Worm (Caenorhabditis elegans): ENCODE results near the gene idpa-2.

The idpa-2 gene

ce11 chrII:8747246-8747938 is 45.1 kb downstream of the idpa-2 start (continued):
- peak; percentile 2 for TF ChIP-seq dsc-1 (tag; optimal IDR thresholded peaks at IDR 0.05)
- TF ChIP-seq efl-1 (optimal IDR thresholded peaks at IDR 0.05) = peak in 1 of 2 experiments; percentile 33
- TF ChIP-seq efl-1 (GFP tag; optimal IDR thresholded peaks at IDR 0.05 in 1 of 2) = peak in 1 of 2 experiments; percentile 84
- TF ChIP-seq lin-35 (GFP tag; optimal IDR thresholded peaks at IDR 0.05) = peak in 1 of 2 experiments; percentile 65
- peak; percentile 82 for TF ChIP-seq nhr-90 (tag; optimal IDR thresholded peaks at IDR 0.05; ENCODE audit: poor library complexity)
- peak; percentile 59 for TF ChIP-seq snu-23 (GFP tag; optimal IDR thresholded peaks at IDR 0.05)
- no peak for TF ChIP-seq egl-27 (tag; optimal IDR thresholded peaks at IDR 0.05)
- peak; percentile 60 for TF ChIP-seq lir-3 (tag; optimal IDR thresholded peaks at IDR 0.05; ENCODE audit: poor library complexity)
- TF ChIP-seq unc-30 (tag; optimal IDR thresholded peaks at IDR 0.05) = no peak
- TF ChIP-seq nhr-19 (GFP tag; conservative IDR thresholded peaks at IDR 0.05) = no peak; the same call in 1 of the 2 replicates
- TF ChIP-seq ama-1 (optimal IDR thresholded peaks at IDR 0.05) = peak; percentile 90
- peak; percentile 67 for TF ChIP-seq ztf-4 (tag; optimal IDR thresholded peaks at IDR 0.05)
- TF ChIP-seq nhr-71 (tag; optimal IDR thresholded peaks at IDR 0.05) = peak; percentile 63
- no peak for TF ChIP-seq nhr-77 (tag; optimal IDR thresholded peaks at IDR 0.05)
- TF ChIP-seq lin-13 (GFP tag; optimal IDR thresholded peaks at IDR 0.05) = peak; percentile 39

- TF ChIP-seq snu-23 (GFP tag; optimal IDR thresholded peaks at IDR 0.05) (peak; percentile 11), hpl-2 (GFP tag; optimal IDR thresholded peaks at IDR 0.05) (no peak), jun-1 (tag; optimal IDR thresholded peaks at IDR 0.05) (no peak), nhr-71 (tag; optimal IDR thresholded peaks at IDR 0.05) (no peak), elt-2 (tag; optimal IDR thresholded peaks at IDR 0.05) (no peak)
These were observed 46.2 kb downstream of the idpa-2 start for ce11 chrII:8746298-8746775.

- TF ChIP-seq C04F5.9 (tag; optimal IDR thresholded peaks at IDR 0.05) = peak; percentile 15
- no peak for TF ChIP-seq snpc-4 (tag; optimal IDR thresholded peaks at IDR 0.05)
- no peak for TF ChIP-seq hlh-17 (GFP tag; optimal IDR thresholded peaks at IDR 0.05; ENCODE audit: borderline replicate concordance)
- no peak for TF ChIP-seq nhr-47 (tag; optimal IDR thresholded peaks at IDR 0.05)
- no peak for TF ChIP-seq fkh-4 (tag; optimal IDR thresholded peaks at IDR 0.05; ENCODE audit: borderline replicate concordance)
- TF ChIP-seq lsy-2 (tag; optimal IDR thresholded peaks at IDR 0.05) = no peak
- no peak for TF ChIP-seq lin-35 (GFP tag; optimal IDR thresholded peaks at IDR 0.05)
- no peak for TF ChIP-seq grh-1 (GFP tag; IDR thresholded peaks at IDR 0.05)
- no peak for TF ChIP-seq fkh-8 (tag; optimal IDR thresholded peaks at IDR 0.05)
- TF ChIP-seq nhr-77 (tag; optimal IDR thresholded peaks at IDR 0.05) = no peak
- TF ChIP-seq swsn-7 (tag; optimal IDR thresholded peaks at IDR 0.05) = no peak
- TF ChIP-seq hlh-4 (tag; optimal IDR thresholded peaks at IDR 0.05) = no peak
- TF ChIP-seq nhr-28 (tag; optimal IDR thresholded peaks at IDR 0.05) = no peak
- TF ChIP-seq rnt-1 (tag; optimal IDR thresholded peaks at IDR 0.05) = peak; percentile 23
- no peak for TF ChIP-seq snu-23 (GFP tag; optimal IDR thresholded peaks at IDR 0.05)
- TF ChIP-seq dsc-1 (tag; optimal IDR thresholded peaks at IDR 0.05) = no peak
- no peak for TF ChIP-seq nhr-76 (tag; optimal IDR thresholded peaks at IDR 0.05)
- TF ChIP-seq pax-3 (tag; optimal IDR thresholded peaks at IDR 0.05) = no peak
- peak; percentile 23 for TF ChIP-seq lir-3 (tag; optimal IDR thresholded peaks at IDR 0.05; ENCODE audit: poor library complexity)
- TF ChIP-seq unc-62 (GFP tag; optimal IDR thresholded peaks at IDR 0.05) = no peak
- TF ChIP-seq nhr-90 (tag; optimal IDR thresholded peaks at IDR 0.05; ENCODE audit: poor library complexity) = no peak
- peak; percentile 47 for TF ChIP-seq nhr-85 (tag)
- no peak for TF ChIP-seq nhr-11 (tag; optimal IDR thresholded peaks at IDR 0.05)
- no peak for TF ChIP-seq efl-3 (GFP tag; optimal IDR thresholded peaks at IDR 0.05)
- TF ChIP-seq sptf-1 (tag; optimal IDR thresholded peaks at IDR 0.05) = no peak
- TF ChIP-seq ces-1 (GFP tag; optimal IDR thresholded peaks at IDR 0.05) = no peak
- no peak for TF ChIP-seq blmp-1 (tag; optimal IDR thresholded peaks at IDR 0.05)
- TF ChIP-seq unc-98 (GFP tag; IDR thresholded peaks at IDR 0.05) = no peak
- no peak for TF ChIP-seq nhr-237 (tag; optimal IDR thresholded peaks at IDR 0.05)
- peak; percentile 39 for TF ChIP-seq elt-2 (tag; optimal IDR thresholded peaks at IDR 0.05)
- TF ChIP-seq tlp-1 (tag; optimal IDR thresholded peaks at IDR 0.05) = no peak
- no peak for TF ChIP-seq mef-2 (tag; optimal IDR thresholded peaks at IDR 0.05)
- TF ChIP-seq fkh-10 (GFP tag; optimal IDR thresholded peaks at IDR 0.05) = no peak
- TF ChIP-seq mep-1 (tag; optimal IDR thresholded peaks at IDR 0.05) = no peak
- TF ChIP-seq ztf-4 (tag; optimal IDR thresholded peaks at IDR 0.05) = no peak
- TF ChIP-seq ceh-90 (tag; optimal IDR thresholded peaks at IDR 0.05) = no peak
These were observed 46.9 kb downstream of the idpa-2 start for ce11 chrII:8745449-8746297.
